Worm (Caenorhabditis elegans) whole organism, L4/young adult: ENCODE data around the gene srj-9.

ENCODE experiments used
- W03F9.2 ChIP-seq: fragments of 150-350 bp; optimal IDR thresholded peaks from 2 replicates; lab custom pipeline; 2014; ENCODE audit warnings: missing biosample characterization, missing genetic modification characterization
- dao-5 ChIP-seq: sonication (generic microtip); optimal IDR thresholded peaks from 2 replicates; lab custom pipeline; 2016; ENCODE audit warnings: missing genotype, missing genetic modification characterization, moderate library complexity, missing compliant biosample characterization
- him-1 ChIP-seq: sonication (generic microtip); optimal IDR thresholded peaks from 2 replicates; lab custom pipeline; 2016; ENCODE audit warnings: missing genotype, missing genetic modification reagents, missing genetic modification characterization, missing compliant biosample characterization

The srj-9 gene

DNA sequence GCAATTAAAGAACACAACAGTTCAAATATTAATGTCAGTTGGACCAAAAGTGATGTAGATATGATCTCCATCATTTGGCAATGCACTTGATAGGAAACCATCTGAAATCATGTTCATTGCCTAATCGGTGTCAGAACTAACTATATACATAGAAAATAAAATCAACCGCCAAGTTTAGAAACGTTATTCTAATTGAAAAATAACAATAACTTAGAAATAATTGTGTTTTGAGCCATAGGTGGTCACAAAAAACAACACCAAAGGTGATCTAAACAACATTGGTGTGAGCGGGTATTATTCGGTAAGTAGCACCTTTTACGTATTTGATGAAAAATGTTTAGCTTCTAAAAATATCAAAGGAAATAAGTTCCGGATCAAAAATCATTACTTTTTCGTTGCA is 7.4 kb upstream of the srj-9 start, which contains the start of gene srab-21:
Gene srab-21, minus strand, starts transcription at position 101 of the 400 bp plus-strand sequence.
- no peak for TF ChIP-seq dao-5 (tag; lab: Kevin White, UChicago)
- TF ChIP-seq W03F9.2 (tag; lab: Kevin White, UChicago), result no peak
- no peak for TF ChIP-seq him-1 (tag; lab: Kevin White, UChicago)

- TF ChIP-seq him-1 (tag; lab: Kevin White, UChicago) (no peak), dao-5 (tag; lab: Kevin White, UChicago) (no peak), W03F9.2 (tag; lab: Kevin White, UChicago) (no peak)
These were observed 5.7 kb upstream of the srj-9 start, which contains the start of gene srab-22 for ce11 chrV:3426076-3426475. TSS of gene srab-22 (plus strand) at chrV:3426376.

DNA sequence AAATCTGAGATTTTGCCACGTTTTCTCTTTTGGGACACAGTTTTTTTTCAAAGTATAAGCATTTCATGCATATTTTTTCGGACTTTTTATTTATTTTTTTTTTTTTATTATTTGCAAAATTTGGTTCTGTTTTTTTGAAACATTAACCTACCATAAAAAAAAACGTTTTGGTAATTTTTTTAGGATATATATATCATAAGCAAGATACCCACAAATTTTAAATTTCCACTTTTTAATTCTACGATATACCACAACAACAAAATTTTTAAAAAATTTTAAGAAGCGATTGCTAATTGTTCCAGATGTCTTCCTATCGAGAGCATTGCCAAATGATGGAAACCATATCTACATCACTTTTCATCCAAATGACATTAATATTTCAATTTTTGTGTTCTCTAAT is 3.0 kb upstream of the srj-9 start, which contains the start of gene srab-20:
Gene srab-20, plus strand, starts transcription at position 301 of the 400 bp plus-strand sequence.
- TF ChIP-seq him-1 (tag; lab: Kevin White, UChicago), result no peak
- no peak for TF ChIP-seq dao-5 (tag; lab: Kevin White, UChicago)
- no peak for TF ChIP-seq W03F9.2 (tag; lab: Kevin White, UChicago)

ce11 chrV:3442609-3443008 is 10.9 kb downstream of the srj-9 start:
- TF ChIP-seq dao-5 (tag; lab: Kevin White, UChicago) (no peak), W03F9.2 (tag; lab: Kevin White, UChicago) (no peak), him-1 (tag; lab: Kevin White, UChicago) (no peak)

ce11 chrV:3444777-3445089 is 13.0 kb downstream of the srj-9 start, which contains the start of gene cfz-2:
TSS of gene cfz-2 (minus strand) at chrV:3444877.
- no peak for TF ChIP-seq W03F9.2 (tag; lab: Kevin White, UChicago)
- no peak for TF ChIP-seq him-1 (tag; lab: Kevin White, UChicago)
- no peak for TF ChIP-seq dao-5 (tag; lab: Kevin White, UChicago)

DNA sequence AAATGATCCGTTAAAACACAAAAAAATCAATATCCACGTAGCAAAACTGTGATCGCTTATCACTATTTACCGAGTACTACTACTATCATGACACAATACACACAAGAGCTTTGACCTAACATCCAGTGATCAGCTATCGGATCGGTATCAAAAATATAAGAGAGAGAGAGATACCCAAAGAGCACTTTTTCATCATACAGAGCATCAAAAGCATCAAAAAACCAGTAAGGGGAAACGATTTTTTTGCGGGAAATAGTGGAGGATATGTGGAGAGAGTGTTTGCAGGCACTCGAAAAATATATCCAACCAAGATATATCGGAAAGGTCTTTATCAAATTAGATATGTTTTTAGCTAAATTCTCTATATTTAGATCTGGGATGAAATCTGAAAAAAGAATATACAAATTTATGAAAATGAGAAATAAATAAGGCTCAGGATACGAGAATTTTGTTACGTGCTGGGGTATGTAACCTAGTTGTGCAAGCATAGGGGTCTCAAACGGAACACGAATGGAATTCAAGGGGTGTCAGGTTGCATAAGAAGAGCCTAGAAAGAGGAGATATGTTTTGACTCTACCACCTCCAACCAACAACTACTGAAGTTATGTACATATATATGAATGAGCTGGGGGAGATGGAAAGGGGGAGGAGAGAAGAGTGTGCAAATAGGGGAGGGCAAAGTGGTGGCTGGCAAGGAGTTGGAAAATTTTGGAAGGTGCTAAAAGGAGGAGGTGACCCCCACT is 13.5 kb downstream of the srj-9 start:
- TF ChIP-seq him-1 (tag; lab: Kevin White, UChicago) (no peak), W03F9.2 (tag; lab: Kevin White, UChicago) (no peak), dao-5 (tag; lab: Kevin White, UChicago) (no peak)

DNA sequence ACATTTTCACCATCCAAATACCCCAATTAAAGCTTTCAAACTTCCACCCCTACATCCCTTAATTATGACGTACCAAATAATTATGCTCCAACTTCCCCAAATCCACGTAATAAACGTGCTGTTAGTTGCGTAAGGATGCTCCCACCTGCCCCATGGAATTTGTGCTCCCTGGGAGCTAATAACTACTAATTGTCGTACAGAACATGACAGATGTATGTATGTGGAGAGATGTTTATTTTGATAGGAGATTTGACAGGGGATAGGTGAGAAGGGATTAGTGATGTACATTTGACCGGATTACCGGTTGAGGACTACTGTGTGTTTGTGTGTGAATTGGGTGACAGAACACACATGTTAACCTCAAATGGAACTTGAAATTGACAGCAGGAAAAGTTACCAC is 18.1 kb downstream of the srj-9 start:
- TF ChIP-seq him-1 (tag; lab: Kevin White, UChicago) (no peak), W03F9.2 (tag; lab: Kevin White, UChicago) (no peak), dao-5 (tag; lab: Kevin White, UChicago) (no peak)

- TF ChIP-seq W03F9.2 (tag; lab: Kevin White, UChicago), result no peak
- TF ChIP-seq him-1 (tag; lab: Kevin White, UChicago), result no peak
- no peak for TF ChIP-seq dao-5 (tag; lab: Kevin White, UChicago)
These were observed 18.6 kb downstream of the srj-9 start for ce11 chrV:3450351-3450750.

- no peak for TF ChIP-seq him-1 (tag; lab: Kevin White, UChicago)
- TF ChIP-seq dao-5 (tag; lab: Kevin White, UChicago), result no peak
- TF ChIP-seq W03F9.2 (tag; lab: Kevin White, UChicago), result no peak
These were observed 19.9 kb downstream of the srj-9 start for ce11 chrV:3451646-3452045.

ce11 chrV:3452489-3452888 is 20.7 kb downstream of the srj-9 start:
- TF ChIP-seq him-1 (tag; lab: Kevin White, UChicago) (no peak), dao-5 (tag; lab: Kevin White, UChicago) (no peak), W03F9.2 (tag; lab: Kevin White, UChicago) (no peak)

- no peak for TF ChIP-seq dao-5 (tag; lab: Kevin White, UChicago)
- no peak for TF ChIP-seq him-1 (tag; lab: Kevin White, UChicago)
- TF ChIP-seq W03F9.2 (tag; lab: Kevin White, UChicago), result no peak
These were observed 22.9 kb downstream of the srj-9 start for ce11 chrV:3454620-3455019.

DNA sequence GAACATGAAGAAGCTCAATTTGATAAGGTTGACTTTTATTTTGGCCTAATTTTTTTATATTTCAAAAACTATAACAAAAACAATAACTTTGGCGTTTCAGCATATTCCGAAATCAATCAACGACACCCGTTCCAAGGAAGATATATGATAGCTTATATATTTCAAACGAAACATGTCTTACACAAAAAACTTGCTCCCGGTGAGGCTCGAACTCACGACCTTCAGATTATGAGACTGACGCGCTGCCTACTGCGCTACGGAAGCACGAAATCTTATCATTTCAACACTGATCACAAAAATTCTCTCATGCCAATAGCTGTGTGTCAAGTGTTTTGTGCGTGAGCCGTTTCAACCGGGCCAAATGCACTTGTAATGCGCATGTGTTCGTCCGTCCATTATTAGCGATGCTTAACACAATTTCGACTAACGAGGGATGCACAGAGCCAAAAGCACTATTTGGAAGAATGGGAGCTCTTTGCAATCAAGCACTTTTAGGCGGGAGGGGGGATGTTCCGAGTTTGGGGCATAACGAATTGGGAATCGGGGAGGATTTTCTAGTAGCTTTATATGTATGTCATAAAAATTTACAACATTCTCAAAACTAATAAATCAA is 23.5 kb downstream of the srj-9 start:
- TF ChIP-seq dao-5 (tag; lab: Kevin White, UChicago), result no peak
- no peak for TF ChIP-seq him-1 (tag; lab: Kevin White, UChicago)
- no peak for TF ChIP-seq W03F9.2 (tag; lab: Kevin White, UChicago)

DNA sequence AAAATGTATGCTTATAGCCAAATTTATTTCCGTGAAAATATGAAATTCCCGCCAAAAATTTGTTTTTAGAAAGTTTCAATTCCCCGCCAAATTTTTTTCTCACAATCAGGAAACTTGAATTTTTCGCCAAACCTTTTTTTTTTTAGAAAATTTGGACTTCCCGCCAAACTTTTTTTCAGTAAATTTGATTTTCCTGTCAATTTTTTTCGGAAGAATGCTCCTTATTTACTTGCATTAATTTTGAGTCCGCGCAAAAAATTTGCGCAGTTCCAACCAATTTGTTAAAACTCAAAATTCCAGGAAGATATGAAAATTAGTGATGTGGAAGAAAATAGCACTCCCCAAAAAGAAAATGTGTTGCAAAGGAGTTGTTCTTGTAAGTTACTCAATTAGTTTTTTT is 28.2 kb downstream of the srj-9 start, which contains the start of gene slc-28.2:
Gene slc-28.2, plus strand, starts transcription at position 301 of the 400 bp plus-strand sequence.
- TF ChIP-seq him-1 (tag; lab: Kevin White, UChicago) (no peak), W03F9.2 (tag; lab: Kevin White, UChicago) (no peak), dao-5 (tag; lab: Kevin White, UChicago) (no peak)
